Fruit fly (Drosophila melanogaster) whole organism, wandering third instar larva: ENCODE results near the gene Glut4EF.
A peak's percentile ranks its signal among the peaks of the same experiment; 100 is the strongest.

Experiments used
- Abd-B ChIP-seq: fragments of >200 bp; optimal IDR thresholded peaks from 2 replicates; lab custom pipeline; 2017; ENCODE audit warnings: missing biosample characterization, missing genetic modification characterization
- CG32264 ChIP-seq: fragments of 200-800 bp; sonication (Bioruptor generic); optimal IDR thresholded peaks from 2 replicates; lab custom pipeline; 2016; ENCODE audit warnings: missing biosample characterization, missing genetic modification characterization
- CG9705 ChIP-seq: fragments of 200-800 bp; sonication (Bioruptor generic); optimal IDR thresholded peaks from 2 replicates; lab custom pipeline; 2018; ENCODE audit warnings: missing biosample characterization, mild to moderate bottlenecking, missing genetic modification characterization
- CrebA ChIP-seq: fragments of 200-800 bp; sonication (Bioruptor generic); optimal IDR thresholded peaks from 2 replicates; lab custom pipeline; 2016; ENCODE audit warnings: missing biosample characterization, mild to moderate bottlenecking, missing genetic modification characterization, borderline replicate concordance
- Dfd ChIP-seq: fragments of >200 bp; optimal IDR thresholded peaks from 2 replicates; lab custom pipeline; 2017; ENCODE audit warnings: missing biosample characterization, missing genetic modification characterization
- Dif ChIP-seq: fragments of 200-275, 200-300 bp; sonication (Bioruptor generic); optimal IDR thresholded peaks from 2 replicates; lab custom pipeline; 2018; ENCODE audit warnings: missing biosample characterization, missing genetic modification characterization; ENCODE audit not compliant: partially characterized antibody
- GATAd ChIP-seq: sonication (Bioruptor generic); optimal IDR thresholded peaks from 2 replicates; lab custom pipeline; 2016; ENCODE audit warnings: missing biosample characterization, missing genetic modification characterization
- HLH106 ChIP-seq: fragments of 200-800 bp; optimal IDR thresholded peaks from 3 replicates; lab custom pipeline; 2019; ENCODE audit warnings: missing biosample characterization, mild to moderate bottlenecking, missing genetic modification characterization, moderate library complexity
- Hnf4 ChIP-seq: fragments of 200-800 bp; sonication (Bioruptor generic); optimal IDR thresholded peaks from 2 replicates; lab custom pipeline; 2016; ENCODE audit warnings: missing biosample characterization, mild to moderate bottlenecking, missing genetic modification characterization
- Hr78 ChIP-seq: fragments of >200 bp; optimal IDR thresholded peaks from 2 replicates; lab custom pipeline; 2017; ENCODE audit warnings: missing biosample characterization, missing genetic modification characterization
- Hr83 ChIP-seq: fragments of 200-300 bp; sonication (Bioruptor generic); optimal IDR thresholded peaks from 2 replicates; lab custom pipeline; 2016; ENCODE audit warnings: missing biosample characterization, mild to moderate bottlenecking, missing genetic modification characterization, moderate library complexity; ENCODE audit not compliant: poor library complexity, severe bottlenecking
- Jra ChIP-seq: sonication (Bioruptor generic); optimal IDR thresholded peaks from 2 replicates; lab custom pipeline; 2016; ENCODE audit warnings: missing biosample characterization, missing genetic modification characterization
- Mio ChIP-seq: sonication (Bioruptor generic); optimal IDR thresholded peaks from 2 replicates; lab custom pipeline; 2016; ENCODE audit warnings: missing biosample characterization, missing genetic modification characterization
- Myc ChIP-seq: fragments of >200 bp; optimal IDR thresholded peaks from 2 replicates; lab custom pipeline; 2017
- N ChIP-seq: fragments of >200 bp; optimal IDR thresholded peaks from 2 replicates; lab custom pipeline; 2018; ENCODE audit warnings: missing biosample characterization, missing external identifiers, missing genetic modification characterization
- OdsH ChIP-seq: fragments of 200-800 bp; sonication (Bioruptor generic); optimal IDR thresholded peaks from 2 replicates; lab custom pipeline; 2016; ENCODE audit warnings: missing biosample characterization, mild to moderate bottlenecking, missing genetic modification characterization
- Rel ChIP-seq, 2 experiments: fragments of 200-800 bp; sonication (Bioruptor generic) in 1 of 2; optimal IDR thresholded peaks; 2 replicates in 1 of 2; 3 replicates in 1 of 2; lab custom pipeline; 2016 to 2019; ENCODE audit warnings: mild to moderate bottlenecking in 2 of 2, missing biosample characterization in 2 of 2, missing genetic modification characterization in 2 of 2, moderate library complexity in 1 of 2
- Sp1 ChIP-seq: fragments of 200-800 bp; sonication (Bioruptor generic); optimal IDR thresholded peaks from 3 replicates; lab custom pipeline; 2019; ENCODE audit warnings: missing biosample characterization, mild to moderate bottlenecking, missing genetic modification characterization, moderate library complexity
- Vsx2 ChIP-seq: fragments of 200-300, 225-300 bp; sonication (Bioruptor generic); optimal IDR thresholded peaks from 2 replicates; lab custom pipeline; 2018; ENCODE audit warnings: missing biosample characterization, missing genetic modification characterization; ENCODE audit not compliant: partially characterized antibody
- br ChIP-seq: fragments of 200-800 bp; sonication (Bioruptor generic); optimal IDR thresholded peaks from 2 replicates; lab custom pipeline; 2016; ENCODE audit warnings: missing biosample characterization, missing genetic modification characterization
- brk ChIP-seq: fragments of 200-800 bp; sonication (Bioruptor generic); optimal IDR thresholded peaks from 2 replicates; lab custom pipeline; 2016; ENCODE audit warnings: missing biosample characterization, mild to moderate bottlenecking, missing genetic modification characterization
- dl ChIP-seq, 2 experiments: fragments of 175-275, 200-275 bp in 1 of 2; fragments of 200-275 bp in 1 of 2; sonication (Bioruptor generic); optimal IDR thresholded peaks; lab custom pipeline; 2018; ENCODE audit warnings: mild to moderate bottlenecking in 2 of 2, missing biosample characterization in 2 of 2, missing genetic modification characterization in 2 of 2, moderate library complexity in 2 of 2; ENCODE audit not compliant: partially characterized antibody in 2 of 2, insufficient read depth in 1 of 2
- dmrt93B ChIP-seq: fragments of 200-800 bp; sonication (Bioruptor generic); optimal IDR thresholded peaks from 2 replicates; lab custom pipeline; 2018; ENCODE audit warnings: missing biosample characterization, mild to moderate bottlenecking, missing genetic modification characterization
- dsf ChIP-seq: sonication (Bioruptor generic); optimal IDR thresholded peaks from 2 replicates; lab custom pipeline; 2016; ENCODE audit warnings: missing biosample characterization, missing genetic modification characterization, borderline replicate concordance
- ey ChIP-seq: fragments of 200-800 bp; sonication (Bioruptor generic); optimal IDR thresholded peaks from 2 replicates; lab custom pipeline; 2016; ENCODE audit warnings: missing biosample characterization, missing genetic modification characterization
- foxo ChIP-seq, 2 experiments: fragments of 200-800 bp; sonication (Bioruptor generic); optimal IDR thresholded peaks; 2 replicates in 1 of 2; 3 replicates in 1 of 2; lab custom pipeline; 2016 to 2017; ENCODE audit warnings: missing biosample characterization in 2 of 2, missing genetic modification characterization in 2 of 2
- fru ChIP-seq: fragments of 200-800 bp; sonication (Bioruptor generic); optimal IDR thresholded peaks from 3 replicates; lab custom pipeline; 2016; ENCODE audit warnings: missing biosample characterization, mild to moderate bottlenecking, missing genetic modification characterization
- h ChIP-seq: fragments of 200-800 bp; sonication (Bioruptor generic); optimal IDR thresholded peaks from 3 replicates; lab custom pipeline; 2016; ENCODE audit warnings: missing biosample characterization, mild to moderate bottlenecking, missing genetic modification characterization
- jim ChIP-seq: fragments of 175-275, 200-325 bp; sonication (Bioruptor generic); optimal IDR thresholded peaks from 2 replicates; lab custom pipeline; 2016; ENCODE audit warnings: missing biosample characterization, mild to moderate bottlenecking, missing genetic modification characterization
- lola ChIP-seq: fragments of >200 bp; optimal IDR thresholded peaks from 2 replicates; lab custom pipeline; 2017; ENCODE audit warnings: missing biosample characterization, missing genetic modification characterization
- pan ChIP-seq: fragments of >200 bp; optimal IDR thresholded peaks from 2 replicates; lab custom pipeline; 2017
- psq ChIP-seq: fragments of 200-800 bp; sonication (Bioruptor generic); optimal IDR thresholded peaks from 3 replicates; lab custom pipeline; 2017; ENCODE audit warnings: missing biosample characterization, mild to moderate bottlenecking, missing genetic modification characterization, moderate library complexity
- rgr ChIP-seq: fragments of 200-800 bp; sonication (Bioruptor generic); optimal IDR thresholded peaks from 3 replicates; lab custom pipeline; 2016; ENCODE audit warnings: missing biosample characterization, mild to moderate bottlenecking, missing genetic modification characterization
- sage ChIP-seq: fragments of 200-800 bp; sonication (Bioruptor generic); optimal IDR thresholded peaks from 2 replicates; lab custom pipeline; 2016; ENCODE audit warnings: missing biosample characterization, mild to moderate bottlenecking, missing genetic modification characterization
- sv ChIP-seq: fragments of 200-800 bp; sonication (Bioruptor generic); optimal IDR thresholded peaks from 3 replicates; lab custom pipeline; 2016; ENCODE audit warnings: missing biosample characterization, missing genetic modification characterization
- tai ChIP-seq: sonication (Bioruptor generic); optimal IDR thresholded peaks from 2 replicates; lab custom pipeline; 2016; ENCODE audit warnings: missing biosample characterization, missing genetic modification characterization
- usp ChIP-seq: fragments of >200 bp; optimal IDR thresholded peaks from 2 replicates; lab custom pipeline; 2017; ENCODE audit warnings: missing biosample characterization, missing genetic modification characterization
- woc ChIP-seq: sonication (Bioruptor generic); optimal IDR thresholded peaks from 2 replicates; lab custom pipeline; 2016; ENCODE audit warnings: missing biosample characterization, mild to moderate bottlenecking, missing genetic modification characterization

Gene Glut4EF

dm6 chr3R:9926856-9927822 lies 52.7 kb downstream of the Glut4EF start:
- TF ChIP-seq psq (peak; percentile 25), h (GFP tag; lab: Kevin White, UChicago) (peak; percentile 70), Vsx2 (GFP tag; lab: Kevin White, UChicago) (no peak), Rel (GFP tag; optimal IDR thresholded peaks at IDR 0.05; lab: Kevin White, UChicago) (no peak), Rel (tag; optimal IDR thresholded peaks at IDR 0.05; lab: Kevin White, UChicago) (peak; percentile 41), lola (no peak), CG32264 (GFP tag; lab: Kevin White, UChicago) (no peak)

DNA sequence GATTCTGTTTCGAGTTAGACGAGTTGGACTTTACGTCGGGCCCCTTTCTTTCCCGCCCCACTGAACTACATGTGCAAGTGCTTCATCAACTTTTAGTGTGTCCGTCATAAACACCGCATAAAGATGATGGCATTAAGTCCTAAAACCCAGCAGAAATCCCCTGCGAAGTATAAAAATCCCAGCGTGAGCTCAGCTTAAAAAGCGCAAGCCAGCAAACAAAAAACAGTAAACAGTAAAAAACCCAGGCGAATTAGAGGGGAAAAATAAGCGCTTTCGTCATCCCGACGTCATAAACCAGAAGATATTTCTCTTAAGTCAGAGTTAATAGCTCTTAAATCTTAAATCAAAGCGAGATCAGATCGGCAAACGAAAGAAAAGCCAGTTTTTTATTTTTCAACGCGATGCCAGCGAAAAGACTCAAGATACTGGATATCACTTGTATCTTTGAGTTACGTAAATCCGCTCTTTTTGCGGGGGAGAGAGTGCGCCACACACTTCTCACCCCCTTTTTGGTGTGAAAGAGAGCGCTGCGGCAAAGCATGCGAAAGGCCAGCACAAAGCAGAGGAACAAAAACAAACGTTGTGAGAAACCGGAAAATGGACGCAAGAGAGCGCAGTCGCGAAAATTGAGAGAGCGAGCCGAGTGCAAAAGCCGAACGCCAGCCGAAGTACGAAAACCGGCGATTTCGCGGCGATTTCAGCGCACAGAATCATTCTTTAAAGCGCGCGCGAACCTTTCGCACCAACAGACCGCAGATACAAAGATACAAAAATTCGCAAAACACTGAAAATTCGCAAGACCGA lies 53.9 kb downstream of the Glut4EF start:
- TF ChIP-seq usp (no peak), Hr78 (GFP tag; lab: Kevin White, UChicago) (no peak), Dfd (no peak), GATAd (GFP tag; lab: Kevin White, UChicago) (no peak), foxo (GFP tag; optimal IDR thresholded peaks at IDR 0.05; lab: Kevin White, UChicago) (peak; percentile 13 to 82), psq (peak; percentile 99), CG32264 (GFP tag; lab: Kevin White, UChicago) (no peak), Rel (GFP tag; optimal IDR thresholded peaks at IDR 0.05; lab: Kevin White, UChicago) (peak; percentile 26), Rel (tag; optimal IDR thresholded peaks at IDR 0.05; lab: Kevin White, UChicago) (peak; percentile 91), tai (no peak), Myc (lab: Kevin White, UChicago) (no peak), rgr (peak; percentile 54), ey (GFP tag; lab: Kevin White, UChicago) (no peak), Hnf4 (GFP tag; lab: Kevin White, UChicago) (no peak), OdsH (peak; percentile 26), Jra (GFP tag; lab: Kevin White, UChicago) (no peak), lola (no peak), dl (GFP tag; optimal IDR thresholded peaks at IDR 0.05; lab: Kevin White, UChicago; ENCODE audit: insufficient read depth in 1 of 2, partially characterized antibody in 2 of 2) (peak; percentile 28 to 66), Dif (GFP tag; lab: Kevin White, UChicago) (peak; percentile 43), Abd-B (GFP tag; lab: Kevin White, UChicago) (no peak), sage (GFP tag; lab: Kevin White, UChicago) (peak; percentile 41), sv (no peak), Sp1 (GFP tag; lab: Kevin White, UChicago) (peak; percentile 58), Hr83 (GFP tag; lab: Kevin White, UChicago) (peak; percentile 2), pan (lab: Kevin White, UChicago) (no peak), woc (GFP tag; lab: Kevin White, UChicago) (no peak), N (GFP tag; lab: Kevin White, UChicago) (no peak), HLH106 (no peak), CG9705 (GFP tag; lab: Kevin White, UChicago) (no peak), Vsx2 (GFP tag; lab: Kevin White, UChicago) (no peak), dmrt93B (no peak), h (GFP tag; lab: Kevin White, UChicago) (peak; percentile 66), brk (GFP tag; lab: Kevin White, UChicago) (no peak), fru (GFP tag; lab: Kevin White, UChicago) (peak; percentile 25), dsf (GFP tag; lab: Kevin White, UChicago) (no peak), br (GFP tag; lab: Kevin White, UChicago) (peak; percentile 68), Mio (GFP tag; lab: Kevin White, UChicago) (no peak), jim (GFP tag; lab: Kevin White, UChicago) (no peak), CrebA (GFP tag; lab: Kevin White, UChicago) (peak; percentile 75)
